Worm (Caenorhabditis elegans): ENCODE results near the gene fbxa-184.

fbxa-184 gene

ce11 chrII:1694530-1694929 is 15.5 kb upstream of the fbxa-184 start, which contains the start of gene fbxc-26:
Gene fbxc-26 (minus strand): TSS chrII:1694630.
- no peak for TF ChIP-seq somi-1 (GFP tag; optimal IDR thresholded peaks at IDR 0.05)
- no peak for TF ChIP-seq tbp1 (GFP tag; optimal IDR thresholded peaks at IDR 0.05)
- no peak for TF ChIP-seq hlh-12 (tag; optimal IDR thresholded peaks at IDR 0.05)
- TF ChIP-seq mes-4 (tag; optimal IDR thresholded peaks at IDR 0.05), result no peak
- TF ChIP-seq B0336.3 (GFP tag; IDR thresholded peaks at IDR 0.05), result no peak
- no peak for TF ChIP-seq fkh-3 (tag; optimal IDR thresholded peaks at IDR 0.05)
- no peak for TF ChIP-seq B0019.2 (GFP tag; conservative IDR thresholded peaks at IDR 0.05)
- no peak for TF ChIP-seq hmg-1.2 (GFP tag; IDR thresholded peaks at IDR 0.05)
- TF ChIP-seq Y53F4B.3 (GFP tag; IDR thresholded peaks at IDR 0.05), result no peak
- TF ChIP-seq F33H1.4 (GFP tag; IDR thresholded peaks at IDR 0.05), result no peak
- TF ChIP-seq sea-2 (GFP tag; IDR thresholded peaks at IDR 0.05), result no peak
- TF ChIP-seq F57A8.1 (GFP tag; optimal IDR thresholded peaks at IDR 0.05), result no peak
- TF ChIP-seq attf-5 (GFP tag; optimal IDR thresholded peaks at IDR 0.05), result no peak

ce11 chrII:1695861-1696260 is 14.2 kb upstream of the fbxa-184 start, which contains the start of gene F58E1.13:
Gene F58E1.13 (minus strand): TSS chrII:1695872.
- TF ChIP-seq lir-1 (GFP tag; conservative IDR thresholded peaks at IDR 0.05) (no peak), efl-1 (GFP tag; optimal IDR thresholded peaks at IDR 0.05) (peak; percentile 5), aptf-2 (GFP tag; conservative IDR thresholded peaks at IDR 0.05) (peak; percentile 90), madf-8 (GFP tag; conservative IDR thresholded peaks at IDR 0.05) (no peak), C06A6.2 (GFP tag; conservative IDR thresholded peaks at IDR 0.05) (no peak), ceh-58 (GFP tag; IDR thresholded peaks at IDR 0.05) (no peak)

ce11 chrII:1700518-1701091 is 9.5 kb upstream of the fbxa-184 start:
- TF ChIP-seq lin-26 (GFP tag; IDR thresholded peaks at IDR 0.05) (peak; percentile 61; the same call in 1 of the 2 replicates), B0261.1 (tag; optimal IDR thresholded peaks at IDR 0.05) (peak; percentile 59), rpc-1 (optimal IDR thresholded peaks at IDR 0.05) (peak; percentile 32), rpc-1 (tag; optimal IDR thresholded peaks at IDR 0.05) (peak; percentile 66), tbp1 (GFP tag; optimal IDR thresholded peaks at IDR 0.05) (peak; percentile 76)

ce11 chrII:1703363-1703762 is 6.7 kb upstream of the fbxa-184 start, which contains the start of gene fbxb-47:
Gene fbxb-47 (minus strand): TSS chrII:1703463.
- TF ChIP-seq lin-26 (GFP tag; IDR thresholded peaks at IDR 0.05), result no peak
- TF ChIP-seq Y95B8A.8 (GFP tag; IDR thresholded peaks at IDR 0.05), result no peak
- no peak for TF ChIP-seq F52B5.7 (tag; optimal IDR thresholded peaks at IDR 0.05)
- no peak for TF ChIP-seq him-1 (tag; optimal IDR thresholded peaks at IDR 0.05)
- no peak for TF ChIP-seq K11D2.4 (GFP tag; IDR thresholded peaks at IDR 0.05)
- TF ChIP-seq Y53F4B.3 (GFP tag; IDR thresholded peaks at IDR 0.05), result no peak
- no peak for TF ChIP-seq cebp-1 (GFP tag; IDR thresholded peaks at IDR 0.05)
- no peak for TF ChIP-seq cebp-1 (tag; optimal IDR thresholded peaks at IDR 0.05)

ce11 chrII:1706385-1706784 is 3.7 kb upstream of the fbxa-184 start, which contains the start of gene sdz-18:
Gene sdz-18 (minus strand): TSS chrII:1706485.
- no peak for TF ChIP-seq B0261.1 (tag; optimal IDR thresholded peaks at IDR 0.05)
- TF ChIP-seq D2030.7 (GFP tag; IDR thresholded peaks at IDR 0.05), result no peak
- TF ChIP-seq athp-1 (tag; optimal IDR thresholded peaks at IDR 0.05), result no peak
- no peak for TF ChIP-seq ztf-6 (GFP tag; IDR thresholded peaks at IDR 0.05)
- TF ChIP-seq ceh-58 (GFP tag; IDR thresholded peaks at IDR 0.05), result no peak
- no peak for TF ChIP-seq madf-3 (GFP tag; IDR thresholded peaks at IDR 0.05)
- TF ChIP-seq cebp-1 (GFP tag; IDR thresholded peaks at IDR 0.05), result no peak
- TF ChIP-seq cebp-1 (tag; optimal IDR thresholded peaks at IDR 0.05), result no peak
- no peak for TF ChIP-seq hrde-1 (tag; optimal IDR thresholded peaks at IDR 0.05; ENCODE audit: borderline replicate concordance)

Measured in whole organism, young adult.